Worm (Caenorhabditis elegans): ENCODE measurements around the gene R08C7.12.

The R08C7.12 gene

DNA sequence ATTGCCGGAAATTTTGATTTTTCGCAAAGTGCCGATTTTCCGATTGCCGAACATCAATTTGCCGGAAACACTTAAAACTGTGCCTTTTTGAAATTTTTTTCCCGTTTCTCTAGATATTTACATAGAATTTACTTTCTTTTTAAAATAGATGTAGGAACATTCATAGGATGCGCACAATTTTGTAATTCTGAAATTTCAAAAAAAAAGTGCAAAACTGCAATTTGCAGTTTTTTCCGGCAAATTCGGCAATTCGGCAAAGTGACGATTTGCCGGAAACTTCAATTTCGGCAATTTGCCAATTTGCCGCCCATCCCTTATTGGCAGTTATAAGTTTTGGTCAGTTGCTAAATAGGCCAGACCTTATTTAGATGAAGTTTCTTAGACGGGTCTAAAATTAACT lies 7.1 kb downstream of the R08C7.12 start:
- TF ChIP-seq him-1 (tag; optimal IDR thresholded peaks at IDR 0.05), result no peak
- TF ChIP-seq dao-5 (tag; optimal IDR thresholded peaks at IDR 0.05), result no peak
- no peak for TF ChIP-seq W03F9.2 (tag; optimal IDR thresholded peaks at IDR 0.05)

DNA sequence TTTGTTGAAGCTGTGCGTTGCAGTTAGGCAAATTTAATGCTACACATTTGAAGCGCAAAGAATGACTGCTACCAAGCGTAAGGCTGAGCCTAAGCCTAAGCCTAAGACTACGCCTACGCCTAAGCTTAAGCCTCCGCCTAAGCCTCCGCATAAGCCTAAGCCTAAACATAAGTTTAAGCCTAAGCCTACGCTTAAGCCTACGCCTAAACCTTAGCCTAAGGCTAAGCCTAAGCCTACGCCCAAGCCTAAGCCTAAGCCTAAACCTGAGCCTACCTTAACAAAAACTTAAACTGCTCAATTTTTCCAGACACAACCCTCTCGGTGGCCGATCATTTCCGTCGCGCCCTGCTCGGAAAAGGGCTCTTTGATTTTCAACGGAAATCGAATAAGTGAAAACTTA lies 9.8 kb downstream of the R08C7.12 start:
- TF ChIP-seq dao-5 (tag; optimal IDR thresholded peaks at IDR 0.05), result no peak
- no peak for TF ChIP-seq him-1 (tag; optimal IDR thresholded peaks at IDR 0.05)
- TF ChIP-seq W03F9.2 (tag; optimal IDR thresholded peaks at IDR 0.05), result no peak

DNA sequence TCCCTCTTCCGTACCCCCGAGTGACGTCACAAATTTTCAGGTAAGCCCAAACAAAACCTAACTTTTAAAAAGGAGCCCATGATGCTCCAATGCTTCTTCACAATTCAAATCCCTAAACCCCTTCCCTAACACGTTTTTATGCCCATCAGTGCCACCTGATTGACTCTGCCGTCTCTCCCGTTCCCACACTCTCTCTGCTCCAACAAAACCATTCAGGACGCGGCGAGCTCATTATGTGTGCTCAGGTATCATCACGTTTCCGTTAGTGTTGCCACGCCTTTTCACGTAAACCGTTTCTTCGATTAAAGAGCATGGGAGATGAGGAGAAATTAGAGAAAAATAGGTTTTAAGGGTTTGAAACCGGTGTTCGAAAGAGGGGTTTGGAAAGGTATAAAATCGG lies 13.6 kb downstream of the R08C7.12 start, which contains the start of gene M01H9.2:
Gene M01H9.2, minus strand, starts transcription at position 101 of the 400 bp plus-strand sequence.
- TF ChIP-seq him-1 (tag; optimal IDR thresholded peaks at IDR 0.05), result no peak

DNA sequence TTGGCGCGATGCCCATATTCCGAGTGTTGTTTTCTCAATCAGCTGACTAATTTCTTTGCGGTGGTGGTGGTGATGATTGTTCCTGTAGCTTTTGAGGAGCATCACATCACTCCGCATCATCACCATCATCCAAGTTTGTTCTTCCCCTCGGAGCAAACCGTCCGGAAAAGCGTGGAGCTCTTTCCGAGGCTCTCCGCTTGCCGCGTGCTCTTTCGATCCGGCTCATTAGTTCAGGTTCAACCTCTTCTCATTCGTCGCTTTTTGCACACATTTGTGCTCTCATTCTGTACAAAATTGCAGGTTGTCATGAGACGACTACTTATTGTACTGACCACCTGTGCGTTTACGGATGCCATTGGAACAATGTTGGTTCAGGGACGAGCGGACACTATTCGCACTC lies 15.6 kb downstream of the R08C7.12 start, which contains the start of gene M01H9.5:
Gene M01H9.5, plus strand, starts transcription at position 301 of the 400 bp plus-strand sequence.
- TF ChIP-seq him-1 (tag; optimal IDR thresholded peaks at IDR 0.05) (no peak), W03F9.2 (tag; optimal IDR thresholded peaks at IDR 0.05) (no peak), dao-5 (tag; optimal IDR thresholded peaks at IDR 0.05) (no peak)

DNA sequence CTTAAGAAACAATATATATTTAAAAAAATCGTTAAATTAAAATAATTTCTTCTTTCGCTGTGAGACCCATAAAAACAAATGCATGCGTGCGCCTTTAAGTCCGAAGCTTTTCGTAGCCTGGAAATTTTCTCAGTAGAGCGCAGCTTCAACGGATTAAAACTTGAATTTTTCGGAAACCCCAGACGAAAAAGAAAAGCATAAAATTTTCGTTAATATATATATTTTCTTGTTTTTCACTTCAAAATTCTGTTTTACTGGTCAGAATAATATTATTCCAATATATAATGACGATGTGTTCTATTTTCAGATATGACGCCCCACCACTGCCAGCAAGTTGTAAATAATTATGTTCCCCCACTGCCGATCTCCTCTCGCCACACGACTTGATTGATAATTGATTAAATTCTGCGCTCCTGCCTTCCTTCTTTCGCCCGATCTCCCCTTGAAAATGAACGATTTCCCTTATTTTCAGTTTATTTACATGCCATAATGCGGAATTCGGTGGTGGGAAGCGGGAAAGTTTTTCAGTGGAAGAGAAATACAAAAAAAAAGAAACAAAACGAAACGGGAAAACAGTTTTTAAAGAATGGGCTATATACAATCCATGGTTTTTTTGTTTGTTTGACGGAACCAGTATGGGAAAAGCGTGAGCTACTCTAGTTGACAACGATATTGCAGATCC lies 18.6 kb downstream of the R08C7.12 start:
- peak; percentile 18 for TF ChIP-seq him-1 (tag; optimal IDR thresholded peaks at IDR 0.05)
- TF ChIP-seq W03F9.2 (tag; optimal IDR thresholded peaks at IDR 0.05), result peak; percentile 17
- TF ChIP-seq dao-5 (tag; optimal IDR thresholded peaks at IDR 0.05), result no peak

DNA sequence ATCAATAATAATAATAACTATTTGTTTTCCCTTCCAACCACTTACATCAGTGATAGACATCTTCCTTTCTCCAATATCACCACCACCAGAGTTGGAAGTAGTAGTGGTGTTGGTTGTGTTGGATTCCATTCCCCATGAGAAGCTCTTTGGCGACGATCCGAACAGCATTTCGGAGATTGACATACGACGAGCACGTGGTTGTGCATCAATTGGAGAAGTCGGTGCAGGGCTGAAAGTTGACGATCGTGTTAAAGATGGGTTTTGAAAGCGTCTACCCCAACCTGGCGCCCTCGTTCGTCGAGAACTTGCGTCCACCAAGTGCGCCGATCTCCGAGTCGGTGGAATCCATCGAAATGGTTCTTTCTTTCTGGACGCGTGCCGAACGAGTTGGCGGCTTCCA lies 19.5 kb downstream of the R08C7.12 start:
- TF ChIP-seq W03F9.2 (tag; optimal IDR thresholded peaks at IDR 0.05) (no peak), him-1 (tag; optimal IDR thresholded peaks at IDR 0.05) (no peak), dao-5 (tag; optimal IDR thresholded peaks at IDR 0.05) (no peak)

DNA sequence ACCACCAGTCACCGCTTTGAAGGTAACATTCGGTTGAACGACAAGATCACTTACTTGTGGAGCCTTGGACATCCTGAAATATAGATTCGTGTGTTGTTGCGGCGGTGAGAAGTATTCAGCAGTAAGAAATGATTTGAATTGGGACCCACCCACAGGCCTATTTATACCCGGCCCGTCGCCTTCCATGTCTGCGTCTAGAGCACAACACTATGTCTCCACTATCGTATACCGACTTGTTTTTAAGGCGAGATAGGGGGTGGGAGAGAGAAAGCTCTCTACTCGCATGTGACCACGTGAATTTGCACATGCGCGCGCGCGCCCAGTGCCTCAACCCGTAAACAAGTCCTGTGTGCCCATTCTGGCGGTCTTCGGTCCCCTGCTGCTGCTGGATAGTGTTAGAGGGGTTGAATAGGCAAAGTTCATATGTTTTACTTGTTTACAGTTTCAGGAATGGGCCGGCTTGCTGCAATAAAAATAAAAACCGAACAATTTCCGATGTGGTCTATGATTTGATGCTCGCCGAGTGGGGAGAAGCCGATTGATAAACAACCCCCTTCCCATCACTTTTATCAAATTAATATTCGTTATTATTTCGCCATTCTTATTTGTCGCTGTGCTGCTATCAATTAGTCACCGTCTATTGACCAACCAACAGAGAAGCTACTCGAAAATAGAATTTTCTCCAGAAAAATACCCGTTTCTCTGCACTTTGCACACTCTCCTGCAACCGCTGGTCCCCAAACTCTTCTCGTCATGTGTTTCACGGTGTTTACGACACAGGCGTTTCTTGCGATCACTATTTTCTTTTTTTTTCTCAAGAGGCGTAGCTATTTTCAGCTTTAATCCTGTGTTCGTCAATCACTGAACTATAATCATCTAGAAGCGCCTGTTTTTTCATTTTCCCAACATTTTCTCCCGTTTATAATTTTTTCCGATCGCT lies 20.5 kb downstream of the R08C7.12 start:
- TF ChIP-seq W03F9.2 (tag; optimal IDR thresholded peaks at IDR 0.05) (peak; percentile 27), him-1 (tag; optimal IDR thresholded peaks at IDR 0.05) (peak; percentile 3), dao-5 (tag; optimal IDR thresholded peaks at IDR 0.05) (peak; percentile 25)

DNA sequence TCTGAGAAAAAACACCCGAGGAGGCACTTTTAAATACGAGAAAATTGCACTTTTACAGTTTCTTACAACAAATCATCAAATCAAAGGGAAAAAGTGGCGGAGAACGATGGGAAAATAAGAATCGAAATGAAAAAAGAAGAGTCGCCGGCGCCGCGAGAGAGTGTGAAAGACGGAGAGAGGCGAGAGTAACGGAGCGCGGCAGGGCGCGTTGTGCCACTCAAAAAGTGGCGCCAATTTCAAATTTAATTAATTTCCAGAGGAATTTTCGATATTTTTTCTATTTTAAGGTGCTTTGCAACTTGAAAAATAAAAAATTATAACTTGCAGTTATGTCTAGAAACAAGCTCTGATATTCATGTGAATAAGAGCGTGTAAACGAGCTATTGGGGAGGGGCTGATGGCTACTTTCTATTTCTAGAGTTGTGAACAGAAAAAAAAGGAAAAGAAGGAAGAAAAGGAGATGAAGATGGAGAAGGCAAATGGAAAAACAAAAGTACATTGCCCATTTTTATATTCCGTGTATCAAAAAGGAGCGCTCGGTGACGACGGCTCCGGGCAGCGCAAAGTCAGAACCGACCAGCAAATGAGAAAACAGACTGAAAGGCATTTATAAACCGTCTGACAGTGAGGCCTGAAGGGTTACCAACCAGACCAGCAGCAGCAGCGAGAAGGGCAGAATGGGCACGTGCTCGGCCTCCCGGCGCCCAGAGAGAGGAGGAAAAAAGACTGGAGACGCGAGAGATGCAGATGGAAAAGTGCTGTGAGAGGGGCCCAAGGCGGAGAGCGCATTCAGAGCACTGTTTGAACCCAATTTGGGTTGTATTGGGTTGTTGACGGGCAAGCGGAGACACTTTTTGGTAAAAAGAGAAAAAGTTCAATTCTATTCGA lies 21.6 kb downstream of the R08C7.12 start:
- peak; percentile 4 for TF ChIP-seq W03F9.2 (tag; optimal IDR thresholded peaks at IDR 0.05)
- TF ChIP-seq dao-5 (tag; optimal IDR thresholded peaks at IDR 0.05), result no peak
- TF ChIP-seq him-1 (tag; optimal IDR thresholded peaks at IDR 0.05), result no peak

DNA sequence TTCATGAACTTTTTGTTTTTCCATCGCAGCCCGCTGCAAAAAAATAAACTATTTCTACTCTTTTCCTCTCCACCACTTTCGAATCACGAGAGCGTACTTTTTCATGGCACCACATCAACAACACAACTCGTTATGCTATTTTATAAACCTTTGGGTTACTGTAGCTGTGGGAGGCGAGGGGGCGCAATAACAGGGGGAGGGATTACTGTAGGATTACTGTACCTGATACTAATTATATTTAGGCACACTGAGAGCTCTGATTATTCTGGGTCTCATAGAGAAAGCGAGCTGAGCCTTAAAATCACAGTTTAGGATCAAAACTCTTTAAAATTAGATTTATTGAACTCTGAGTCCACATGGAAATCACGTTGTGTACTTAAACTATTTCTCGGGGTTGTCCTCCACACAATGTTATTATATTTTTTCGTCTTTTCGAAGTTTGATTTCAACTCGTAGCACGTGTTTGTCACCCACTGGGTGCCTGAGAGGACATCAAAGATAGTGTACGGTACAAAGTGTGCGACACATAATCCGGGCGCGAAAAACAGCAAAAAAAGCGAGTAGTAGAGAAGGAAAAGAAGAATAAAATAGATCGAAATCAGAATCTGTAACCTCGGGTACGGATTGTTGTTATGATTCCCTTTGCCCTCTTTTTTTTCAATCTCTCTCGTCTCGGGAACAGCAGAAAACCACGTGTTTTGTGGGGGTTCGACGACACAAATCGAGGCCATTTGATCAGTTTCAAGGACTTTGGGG lies 23.1 kb downstream of the R08C7.12 start:
- no peak for TF ChIP-seq dao-5 (tag; optimal IDR thresholded peaks at IDR 0.05)
- no peak for TF ChIP-seq him-1 (tag; optimal IDR thresholded peaks at IDR 0.05)

DNA sequence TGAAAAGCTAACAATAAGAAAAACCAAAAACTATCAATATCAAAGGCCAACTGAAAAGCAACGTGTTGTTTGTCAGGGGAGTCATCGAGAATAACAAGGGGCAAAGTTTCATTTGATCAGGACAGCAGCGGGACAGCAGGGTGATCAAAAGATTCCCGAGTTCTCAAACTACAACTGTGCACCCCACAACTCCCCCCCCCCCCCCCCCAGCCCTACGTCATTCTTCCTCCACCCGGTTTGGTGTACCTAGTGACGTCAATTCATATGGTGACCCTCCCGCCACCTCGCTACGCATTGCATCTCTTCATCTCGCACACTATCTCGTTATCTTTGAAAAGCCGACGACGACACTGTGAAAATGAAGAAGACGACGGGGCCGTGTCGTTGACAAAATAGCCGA lies 24.2 kb downstream of the R08C7.12 start:
- TF ChIP-seq W03F9.2 (tag; optimal IDR thresholded peaks at IDR 0.05) (no peak), him-1 (tag; optimal IDR thresholded peaks at IDR 0.05) (no peak), dao-5 (tag; optimal IDR thresholded peaks at IDR 0.05) (no peak)

DNA sequence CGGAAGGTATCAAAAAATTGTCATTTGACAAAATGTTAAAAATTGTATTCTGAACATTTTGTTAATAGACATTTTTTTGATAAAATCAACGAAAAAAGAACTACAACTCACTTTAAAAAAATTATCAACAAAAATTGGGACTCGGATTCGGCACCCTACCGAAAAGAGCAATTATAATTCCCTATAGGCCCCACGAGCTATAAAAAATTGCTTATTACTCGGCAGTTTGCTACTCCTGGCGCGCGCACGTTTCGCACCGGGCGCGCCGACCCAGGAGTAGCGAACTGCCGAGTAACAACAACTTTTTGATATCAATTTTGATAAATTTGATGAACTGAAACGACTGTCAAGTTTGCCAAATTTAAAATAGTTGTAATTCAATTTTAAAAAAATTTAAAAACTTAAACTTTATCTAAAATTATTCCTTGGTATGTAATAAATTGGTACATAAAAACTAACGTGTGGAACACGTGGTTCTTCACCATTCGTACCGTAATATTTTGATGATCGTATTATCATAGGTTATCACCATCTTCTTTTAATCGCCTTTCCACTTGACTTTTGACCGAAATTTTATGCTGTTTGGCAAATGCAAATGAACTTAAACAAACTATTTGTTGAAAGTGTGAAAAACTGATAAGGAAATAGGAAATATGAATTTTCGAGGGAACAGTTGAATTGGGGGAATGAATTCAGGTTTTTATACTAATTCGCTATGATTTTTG lies 26.0 kb downstream of the R08C7.12 start:
- TF ChIP-seq dao-5 (tag; optimal IDR thresholded peaks at IDR 0.05) (no peak), W03F9.2 (tag; optimal IDR thresholded peaks at IDR 0.05) (no peak), him-1 (tag; optimal IDR thresholded peaks at IDR 0.05) (no peak)

DNA sequence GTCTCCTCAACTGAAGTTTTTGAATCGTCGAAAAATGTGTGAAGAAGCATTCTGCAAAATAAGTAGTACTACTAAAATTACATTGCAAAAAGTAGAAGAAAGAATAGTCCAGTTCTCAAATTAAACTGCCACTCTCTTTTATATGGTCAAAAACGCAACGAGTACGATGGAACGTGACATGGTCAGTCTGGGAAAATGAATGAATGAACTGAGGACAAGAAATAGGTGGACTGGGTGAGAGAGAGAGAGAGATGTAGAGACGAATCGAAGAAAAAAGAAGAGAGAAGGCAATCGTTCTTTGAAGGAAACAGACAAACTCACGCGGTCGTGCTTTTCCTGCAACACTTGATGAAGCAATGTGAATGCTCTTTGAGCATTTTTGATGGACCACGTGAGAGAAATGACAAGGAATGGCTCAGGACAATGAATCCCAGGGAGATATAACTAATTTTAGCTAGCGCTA lies 27.5 kb downstream of the R08C7.12 start, which contains the start of gene M01H9.3:
Gene M01H9.3, minus strand, starts transcription at position 51 of the 463 bp plus-strand sequence.
- TF ChIP-seq him-1 (tag; optimal IDR thresholded peaks at IDR 0.05), result no peak
- TF ChIP-seq W03F9.2 (tag; optimal IDR thresholded peaks at IDR 0.05), result no peak
- no peak for TF ChIP-seq dao-5 (tag; optimal IDR thresholded peaks at IDR 0.05)
